Fruit fly (Drosophila melanogaster) whole organism, prepupa: Measurements from ENCODE around the gene CG11426.

Experiments
- Blimp-1 ChIP-seq: fragments of 200-800 bp; sonication (Bioruptor generic); optimal IDR thresholded peaks from 3 replicates; lab custom pipeline; 2017; ENCODE audit warnings: missing biosample characterization, missing genetic modification characterization, mild to moderate bottlenecking, moderate library complexity, missing genetic modification reagents
- CG10631 ChIP-seq: fragments of 200-800 bp; sonication (Bioruptor generic); optimal IDR thresholded peaks from 2 replicates; lab custom pipeline; 2016; ENCODE audit warnings: missing biosample characterization, missing genetic modification characterization
- CG10669 ChIP-seq: fragments of 200-800 bp; sonication (Bioruptor generic); optimal IDR thresholded peaks from 3 replicates; lab custom pipeline; 2018; ENCODE audit warnings: missing biosample characterization, mild to moderate bottlenecking, missing genetic modification characterization, moderate library complexity
- CG11294 ChIP-seq: fragments of 200-800 bp; sonication (Bioruptor generic); IDR thresholded peaks from 2 replicates; pipeline ENCODE4 v1.3.6; 2022; ENCODE audit warnings: missing biosample characterization, missing genetic modification characterization
- CG11762 ChIP-seq: fragments of 200-800 bp; sonication (Bioruptor generic); optimal IDR thresholded peaks from 3 replicates; lab custom pipeline; 2016; ENCODE audit warnings: missing biosample characterization, missing genetic modification characterization; ENCODE audit not compliant: insufficient read depth
- CG15336 ChIP-seq: fragments of 200-800 bp; sonication (Bioruptor generic); IDR thresholded peaks from 2 replicates; pipeline ENCODE4 v1.3.6; 2022; ENCODE audit warnings: missing biosample characterization, missing genetic modification characterization
- CG1621 ChIP-seq: fragments of 200-800 bp; sonication (Bioruptor generic); optimal IDR thresholded peaks from 3 replicates; lab custom pipeline; 2018; ENCODE audit warnings: missing biosample characterization, mild to moderate bottlenecking, missing genetic modification characterization
- CG16779 ChIP-seq: fragments of 200-800 bp; sonication (Bioruptor generic); optimal IDR thresholded peaks from 3 replicates; lab custom pipeline; 2017; ENCODE audit warnings: missing biosample characterization, mild to moderate bottlenecking, missing genetic modification characterization
- CG3032 ChIP-seq: fragments of 200-800 bp; optimal IDR thresholded peaks from 2 replicates; lab custom pipeline; 2019; ENCODE audit warnings: missing biosample characterization, mild to moderate bottlenecking, missing genetic modification characterization, moderate library complexity
- CG31627 ChIP-seq: fragments of 200-800 bp; sonication (Bioruptor generic); optimal IDR thresholded peaks from 3 replicates; lab custom pipeline; 2016; ENCODE audit warnings: missing biosample characterization, missing genetic modification characterization
- CG32006 ChIP-seq: fragments of 200-800 bp; sonication (Bioruptor generic); optimal IDR thresholded peaks from 3 replicates; lab custom pipeline; 2017; ENCODE audit warnings: missing biosample characterization, mild to moderate bottlenecking, missing genetic modification characterization
- CG34406 ChIP-seq: fragments of 200-800 bp; sonication (Bioruptor generic); optimal IDR thresholded peaks from 3 replicates; lab custom pipeline; 2016; ENCODE audit warnings: missing biosample characterization, missing genetic modification characterization
- CG4318 ChIP-seq: fragments of 200-800 bp; sonication (Bioruptor generic); optimal IDR thresholded peaks from 3 replicates; lab custom pipeline; 2017; ENCODE audit warnings: missing biosample characterization, mild to moderate bottlenecking, missing genetic modification characterization
- CG6163 ChIP-seq: fragments of 200-800 bp; sonication (Bioruptor generic); IDR thresholded peaks from 3 replicates; pipeline ENCODE4 v1.3.6; 2022; ENCODE audit warnings: missing biosample characterization, missing genetic modification characterization
- CG6276 ChIP-seq: fragments of 200-800 bp; sonication (Bioruptor generic); optimal IDR thresholded peaks from 2 replicates; lab custom pipeline; 2017; ENCODE audit warnings: missing biosample characterization, mild to moderate bottlenecking, missing genetic modification characterization
- CG6808 ChIP-seq: fragments of 200-800 bp; sonication (Bioruptor generic); optimal IDR thresholded peaks from 3 replicates; lab custom pipeline; 2017; ENCODE audit warnings: missing biosample characterization, missing genetic modification characterization, mild to moderate bottlenecking, moderate library complexity, missing genetic modification reagents
- CG6854 ChIP-seq: fragments of 200-800 bp; sonication (Bioruptor generic); optimal IDR thresholded peaks from 2 replicates; lab custom pipeline; 2017; ENCODE audit warnings: missing biosample characterization, mild to moderate bottlenecking, missing genetic modification characterization
- CG7368 ChIP-seq: fragments of 200-800 bp; sonication (Bioruptor generic); optimal IDR thresholded peaks from 3 replicates; lab custom pipeline; 2016; ENCODE audit warnings: missing biosample characterization, missing genetic modification characterization
- CG8319 ChIP-seq: fragments of 200-800 bp; sonication (Bioruptor generic); optimal IDR thresholded peaks from 3 replicates; lab custom pipeline; 2016; ENCODE audit warnings: missing biosample characterization, missing genetic modification characterization
- CG8632 ChIP-seq: fragments of 200-800 bp; sonication (Bioruptor generic); optimal IDR thresholded peaks from 3 replicates; lab custom pipeline; 2016; ENCODE audit warnings: missing biosample characterization, missing genetic modification characterization
- CG9139 ChIP-seq: fragments of 200-800 bp; sonication (Bioruptor generic); optimal IDR thresholded peaks from 3 replicates; lab custom pipeline; 2017; ENCODE audit warnings: missing biosample characterization, mild to moderate bottlenecking, missing genetic modification characterization
- Eip75B ChIP-seq: fragments of 200-800 bp; sonication (Bioruptor generic); optimal IDR thresholded peaks from 3 replicates; lab custom pipeline; 2016; ENCODE audit warnings: missing biosample characterization, missing genetic modification characterization
- Eip93F ChIP-seq: fragments of 200-800 bp; sonication (Bioruptor generic); optimal IDR thresholded peaks from 2 replicates; lab custom pipeline; 2016; ENCODE audit warnings: missing biosample characterization, mild to moderate bottlenecking, missing genetic modification characterization
- Ets96B ChIP-seq: fragments of 200-800 bp; optimal IDR thresholded peaks from 2 replicates; lab custom pipeline; 2019; ENCODE audit warnings: missing biosample characterization, mild to moderate bottlenecking, missing genetic modification characterization, moderate library complexity
- Gug ChIP-seq: fragments of 200-800 bp; sonication (Bioruptor generic); IDR thresholded peaks from 2 replicates; pipeline ENCODE4 v1.3.6; 2022; ENCODE audit warnings: missing biosample characterization, missing genetic modification characterization
- Hr38 ChIP-seq: sonication (Bioruptor generic); optimal IDR thresholded peaks from 2 replicates; lab custom pipeline; 2016; ENCODE audit warnings: missing biosample characterization, missing genetic modification characterization
- Hr39 ChIP-seq: fragments of 200-800 bp; sonication (Bioruptor generic); optimal IDR thresholded peaks from 2 replicates; lab custom pipeline; 2016; ENCODE audit warnings: missing biosample characterization, missing genetic modification characterization
- Lpt ChIP-seq: fragments of 200-800 bp; sonication (Bioruptor generic); optimal IDR thresholded peaks from 3 replicates; lab custom pipeline; 2016; ENCODE audit warnings: missing biosample characterization, missing genetic modification characterization
- Met ChIP-seq: fragments of 200-800 bp; sonication (Bioruptor generic); optimal IDR thresholded peaks from 3 replicates; lab custom pipeline; 2016; ENCODE audit warnings: missing biosample characterization, missing genetic modification characterization
- OdsH ChIP-seq: fragments of 200-800 bp; sonication (Bioruptor generic); optimal IDR thresholded peaks from 3 replicates; lab custom pipeline; 2016; ENCODE audit warnings: missing biosample characterization, missing genetic modification characterization
- Smox ChIP-seq: fragments of 200-800 bp; sonication (Bioruptor generic); optimal IDR thresholded peaks from 3 replicates; lab custom pipeline; 2016; ENCODE audit warnings: missing biosample characterization, missing genetic modification characterization
- Sox102F ChIP-seq: fragments of 200-800 bp; sonication (Bioruptor generic); optimal IDR thresholded peaks from 2 replicates; lab custom pipeline; 2016; ENCODE audit warnings: missing biosample characterization, mild to moderate bottlenecking, missing genetic modification characterization
- Sox15 ChIP-seq: fragments of 200-800 bp; sonication (Bioruptor generic); optimal IDR thresholded peaks from 3 replicates; lab custom pipeline; 2016; ENCODE audit warnings: missing biosample characterization, missing genetic modification characterization
- achi ChIP-seq: fragments of 200-800 bp; sonication (Bioruptor generic); optimal IDR thresholded peaks from 3 replicates; lab custom pipeline; 2016; ENCODE audit warnings: missing biosample characterization, missing genetic modification characterization
- acj6 ChIP-seq: fragments of 200-800 bp; sonication (Bioruptor generic); optimal IDR thresholded peaks from 3 replicates; lab custom pipeline; 2016; ENCODE audit warnings: missing biosample characterization, missing genetic modification characterization
- cyc ChIP-seq: fragments of 200-800 bp; sonication (Bioruptor generic); optimal IDR thresholded peaks from 3 replicates; lab custom pipeline; 2016; ENCODE audit warnings: missing biosample characterization, missing genetic modification characterization
- dac ChIP-seq: fragments of 200-800 bp; sonication (Bioruptor generic); optimal IDR thresholded peaks from 2 replicates; lab custom pipeline; 2017; ENCODE audit warnings: missing biosample characterization, mild to moderate bottlenecking, missing genetic modification characterization
- eg ChIP-seq: fragments of 200-800 bp; sonication (Bioruptor generic); IDR thresholded peaks from 3 replicates; pipeline ENCODE4 v1.3.6; 2022; ENCODE audit warnings: missing biosample characterization, missing genetic modification characterization
- esn ChIP-seq: fragments of 200-800 bp; sonication (Bioruptor generic); optimal IDR thresholded peaks from 2 replicates; lab custom pipeline; 2016; ENCODE audit warnings: missing biosample characterization, mild to moderate bottlenecking, missing genetic modification characterization, moderate library complexity
- fd59A ChIP-seq: fragments of 200-800 bp; sonication (Bioruptor generic); optimal IDR thresholded peaks from 2 replicates; lab custom pipeline; 2017; ENCODE audit warnings: missing biosample characterization, mild to moderate bottlenecking, missing genetic modification characterization, missing genetic modification reagents
- fd85E ChIP-seq: fragments of 200-800 bp; sonication (Bioruptor generic); optimal IDR thresholded peaks from 3 replicates; lab custom pipeline; 2016; ENCODE audit warnings: missing biosample characterization, missing genetic modification characterization
- fkh ChIP-seq: fragments of 200-800 bp; sonication (Bioruptor generic); optimal IDR thresholded peaks from 3 replicates; lab custom pipeline; 2017; ENCODE audit warnings: missing biosample characterization, mild to moderate bottlenecking, missing genetic modification characterization, moderate library complexity
- lz ChIP-seq: fragments of 200-800 bp; sonication (Bioruptor generic); optimal IDR thresholded peaks from 3 replicates; lab custom pipeline; 2016; ENCODE audit warnings: missing biosample characterization, missing genetic modification characterization
- pdm3 ChIP-seq: fragments of 200-800 bp; sonication (Bioruptor generic); optimal IDR thresholded peaks from 3 replicates; lab custom pipeline; 2016; ENCODE audit warnings: missing biosample characterization, missing genetic modification characterization
- svp ChIP-seq: fragments of 200-800 bp; sonication (Bioruptor generic); peaks from one replicate; lab custom pipeline; 2016; ENCODE audit warnings: missing biosample characterization, missing genetic modification characterization
- topi ChIP-seq: fragments of 200-800 bp; sonication (Bioruptor generic); optimal IDR thresholded peaks from 3 replicates; lab custom pipeline; 2016; ENCODE audit warnings: missing biosample characterization, missing genetic modification characterization
- vri ChIP-seq: fragments of 200-800 bp; sonication (Bioruptor generic); optimal IDR thresholded peaks from 3 replicates; lab custom pipeline; 2016; ENCODE audit warnings: missing biosample characterization, mild to moderate bottlenecking, missing genetic modification characterization

The CG11426 gene

dm6 chr3L:22466403-22466942, 3.9 kb upstream of the CG11426 start (continued):
- TF ChIP-seq acj6 (GFP tag; lab: Kevin White, UChicago) (peak; percentile 47), lz (GFP tag; lab: Kevin White, UChicago) (no peak), CG15336 (peak; percentile 54; the same call in 1 of the 2 replicates), esn (peak; percentile 31), CG34406 (GFP tag; lab: Kevin White, UChicago) (peak; percentile 7), Gug (GFP tag; lab: Robert Waterston, UW) (no peak), pdm3 (peak; percentile 43), CG4318 (GFP tag; lab: Kevin White, UChicago) (peak; percentile 49), dac (GFP tag; lab: Kevin White, UChicago) (no peak), Sox102F (GFP tag; lab: Kevin White, UChicago) (peak; percentile 42), CG8319 (GFP tag; lab: Kevin White, UChicago) (peak; percentile 24), Sox15 (GFP tag; lab: Kevin White, UChicago) (no peak), eg (GFP tag; lab: Robert Waterston, UW) (no peak), CG10631 (no peak), CG11294 (GFP tag; lab: Robert Waterston, UW) (no peak), fd85E (GFP tag; lab: Kevin White, UChicago) (no peak), Eip75B (no peak), CG1621 (tag; lab: Kevin White, UChicago) (no peak), OdsH (GFP tag; lab: Kevin White, UChicago) (peak; percentile 46), Met (GFP tag; lab: Kevin White, UChicago) (peak; percentile 62), Lpt (GFP tag; lab: Kevin White, UChicago) (peak; percentile 44), cyc (peak; percentile 48)

- TF ChIP-seq CG3032 (tag; lab: Kevin White, UChicago) (no peak), CG7368 (GFP tag; lab: Kevin White, UChicago) (no peak), CG32006 (GFP tag; lab: Kevin White, UChicago) (no peak), CG6854 (GFP tag; lab: Kevin White, UChicago) (no peak), fd59A (GFP tag; lab: Kevin White, UChicago) (no peak), CG11762 (no peak), Smox (no peak), svp (no peak), achi (GFP tag; lab: Kevin White, UChicago) (no peak), CG6276 (GFP tag; lab: Kevin White, UChicago) (no peak), Hr38 (GFP tag; lab: Kevin White, UChicago) (no peak), Ets96B (tag; lab: Kevin White, UChicago) (no peak), Gug (GFP tag; lab: Robert Waterston, UW) (no peak), topi (no peak), Blimp-1 (no peak), Hr39 (GFP tag; lab: Kevin White, UChicago) (no peak)
These were observed 1.8 kb upstream of the CG11426 start, which contains the start of gene CG11437 for dm6 chr3L:22468562-22468961. Gene CG11437 (plus strand): TSS chr3L:22468862.

- no peak for TF ChIP-seq CG34406 (GFP tag; lab: Kevin White, UChicago)
- no peak for TF ChIP-seq CG10669
- TF ChIP-seq Sox102F (GFP tag; lab: Kevin White, UChicago) = no peak
- no peak for TF ChIP-seq vri (GFP tag; lab: Kevin White, UChicago)
- no peak for TF ChIP-seq fd85E (GFP tag; lab: Kevin White, UChicago)
- no peak for TF ChIP-seq Eip93F (GFP tag; lab: Kevin White, UChicago)
- TF ChIP-seq eg (GFP tag; lab: Robert Waterston, UW) = 0 out of 3 replicates have a peak, but pooled peaks have one; percentile 39
- peak; percentile 2 for TF ChIP-seq CG8632
- TF ChIP-seq CG32006 (GFP tag; lab: Kevin White, UChicago) = peak; percentile 52
- peak; percentile 37 for TF ChIP-seq fkh (GFP tag; lab: Kevin White, UChicago)
- no peak for TF ChIP-seq CG16779 (tag; lab: Kevin White, UChicago)
- TF ChIP-seq pdm3 = no peak
- TF ChIP-seq CG8319 (GFP tag; lab: Kevin White, UChicago) = no peak
- TF ChIP-seq Hr39 (GFP tag; lab: Kevin White, UChicago) = no peak
- no peak for TF ChIP-seq Blimp-1
- TF ChIP-seq CG15336 = 0 out of 2 replicates have a peak, but pooled peaks have one; percentile 11
- TF ChIP-seq CG6808 (GFP tag; lab: Kevin White, UChicago) = no peak
- TF ChIP-seq CG6854 (GFP tag; lab: Kevin White, UChicago) = no peak
- TF ChIP-seq CG31627 (GFP tag; lab: Kevin White, UChicago) = no peak
- no peak for TF ChIP-seq Lpt (GFP tag; lab: Kevin White, UChicago)
- peak; percentile 34; the same call in 1 of the 3 replicates for TF ChIP-seq CG6163 (GFP tag; lab: Robert Waterston, UW)
- TF ChIP-seq CG9139 (GFP tag; lab: Kevin White, UChicago) = no peak
These were observed 1.4 kb downstream of the CG11426 start for dm6 chr3L:22471586-22472291.
